Worm (Caenorhabditis elegans): ENCODE data around the gene R05D8.11.

DNA sequence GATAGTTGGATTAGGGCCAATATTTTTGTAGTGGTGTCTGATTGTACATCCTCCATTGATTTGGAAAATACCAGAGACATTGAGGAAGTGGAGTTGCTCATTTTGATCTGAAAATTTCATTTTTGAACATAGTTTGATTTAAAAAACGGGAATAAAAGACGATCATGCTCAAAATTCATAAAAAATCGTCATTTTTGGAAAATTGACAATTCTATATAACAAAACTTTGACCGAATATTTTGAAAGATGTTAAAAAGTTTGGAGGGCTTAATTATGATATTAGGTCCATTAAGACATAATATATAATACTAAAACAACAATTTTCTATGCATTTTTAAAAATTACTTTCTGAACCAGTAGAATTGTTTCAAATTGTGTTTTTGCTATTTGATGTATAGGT is 21.2 kb downstream of the R05D8.11 start, which contains the start of gene srg-58:
- TF ChIP-seq ztf-11 (tag; optimal IDR thresholded peaks at IDR 0.05) (no peak), snpc-4 (tag; optimal IDR thresholded peaks at IDR 0.05) (no peak), pha-4 (tag; optimal IDR thresholded peaks at IDR 0.05) (no peak), nhr-76 (tag; optimal IDR thresholded peaks at IDR 0.05) (no peak), ces-1 (GFP tag; optimal IDR thresholded peaks at IDR 0.05) (no peak), unc-62 (GFP tag; optimal IDR thresholded peaks at IDR 0.05) (no peak), mep-1 (tag; optimal IDR thresholded peaks at IDR 0.05) (no peak), nhr-28 (tag; optimal IDR thresholded peaks at IDR 0.05) (no peak)

All from whole organism, mixed stage, embryonic.